Fruit fly (Drosophila melanogaster): Measurements from ENCODE around the gene vri.

The vri gene

DNA sequence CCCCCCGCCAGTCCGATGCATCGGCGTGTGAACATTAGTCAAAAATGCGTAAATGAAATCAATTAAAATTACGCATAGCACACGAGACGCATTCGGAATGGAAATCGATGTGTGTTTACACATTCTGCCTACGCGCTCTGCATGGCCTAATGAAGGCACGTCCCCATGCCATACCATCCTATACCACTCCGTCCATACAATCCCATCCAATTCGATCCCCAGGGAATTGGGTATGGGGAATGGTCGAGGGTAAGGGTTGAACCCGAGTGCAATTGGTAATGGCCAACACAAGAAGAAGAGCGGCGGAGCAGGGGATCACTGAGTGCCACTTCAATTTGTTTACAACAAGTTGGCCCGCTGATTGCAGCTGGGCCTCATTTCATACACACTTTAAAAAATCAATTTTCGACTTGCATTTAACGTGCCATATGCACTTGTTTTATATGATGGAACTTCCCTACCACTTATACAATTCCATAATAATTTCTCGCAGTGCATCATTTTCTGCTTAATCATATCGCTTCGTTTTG is 43.3 kb upstream of the vri start (continued):
- TF ChIP-seq CG15269 (tag; optimal IDR thresholded peaks at IDR 0.05) = no peak
- no peak for TF ChIP-seq cwo (GFP tag; optimal IDR thresholded peaks at IDR 0.05)
- TF ChIP-seq pum (GFP tag; optimal IDR thresholded peaks at IDR 0.05) = peak; percentile 8
- no peak for TF ChIP-seq esg (GFP tag; conservative IDR thresholded peaks at IDR 0.05)
- TF ChIP-seq CG7372 (GFP tag; IDR thresholded peaks at IDR 0.05) = no peak
- no peak for TF ChIP-seq scrt (GFP tag; optimal IDR thresholded peaks at IDR 0.05)
- TF ChIP-seq h (optimal IDR thresholded peaks at IDR 0.05) = no peak
- TF ChIP-seq salm (tag; optimal IDR thresholded peaks at IDR 0.05) = peak; percentile 18
- TF ChIP-seq Ravus (GFP tag; IDR thresholded peaks at IDR 0.05) = no peak
- TF ChIP-seq Doc2 (GFP tag; IDR thresholded peaks at IDR 0.05) = no peak
- no peak for TF ChIP-seq NFAT (GFP tag; IDR thresholded peaks at IDR 0.05)
- no peak for TF ChIP-seq CG4360 (GFP tag; IDR thresholded peaks at IDR 0.05)
- TF ChIP-seq Fer3 (tag; optimal IDR thresholded peaks at IDR 0.05) = no peak
- no peak for TF ChIP-seq CG15011 (GFP tag; optimal IDR thresholded peaks at IDR 0.05)
- no peak for TF ChIP-seq Hey (tag; optimal IDR thresholded peaks at IDR 0.05)
- no peak for TF ChIP-seq CG15479 (GFP tag; optimal IDR thresholded peaks at IDR 0.05)
- peak; percentile 79; the same call in 1 of the 2 replicates for TF ChIP-seq vvl (GFP tag; IDR thresholded peaks at IDR 0.05)
- TF ChIP-seq fu2 (GFP tag; optimal IDR thresholded peaks at IDR 0.05) = no peak
- TF ChIP-seq CG31388 (GFP tag; optimal IDR thresholded peaks at IDR 0.05) = no peak
- TF ChIP-seq ro (GFP tag; IDR thresholded peaks at IDR 0.05) = no peak
- TF ChIP-seq ttk (GFP tag; IDR thresholded peaks at IDR 0.05) = no peak
- TF ChIP-seq zfh1 (GFP tag; IDR thresholded peaks at IDR 0.05) = peak; percentile 73; the same call in 2 of the 3 replicates
- TF ChIP-seq C15 (GFP tag; IDR thresholded peaks at IDR 0.05) = no peak
- TF ChIP-seq Ada2b (GFP tag; IDR thresholded peaks at IDR 0.05) = no peak
- TF ChIP-seq hkb (optimal IDR thresholded peaks at IDR 0.05) = no peak
- TF ChIP-seq hkb (GFP tag; IDR thresholded peaks at IDR 0.05) = no peak
- TF ChIP-seq wek (GFP tag; optimal IDR thresholded peaks at IDR 0.05) = peak; percentile 7
- TF ChIP-seq slp2 (GFP tag; optimal IDR thresholded peaks at IDR 0.05) = peak; percentile 29
- TF ChIP-seq Blimp-1 (GFP tag; optimal IDR thresholded peaks at IDR 0.05) = peak; percentile 60
- no peak for TF ChIP-seq NC2β (GFP tag; optimal IDR thresholded peaks at IDR 0.05)
- peak; percentile 38; the same call in 1 of the 2 replicates for TF ChIP-seq sens-2 (GFP tag; IDR thresholded peaks at IDR 0.05)
- TF ChIP-seq hbn (GFP tag; IDR thresholded peaks at IDR 0.05; ENCODE audit: partially characterized antibody) = no peak
- TF ChIP-seq CG11695 (GFP tag; IDR thresholded peaks at IDR 0.05) = no peak
- TF ChIP-seq Mad (GFP tag; optimal IDR thresholded peaks at IDR 0.05) = peak; percentile 2
- no peak for TF ChIP-seq CG12104 (GFP tag; optimal IDR thresholded peaks at IDR 0.05)
- no peak for TF ChIP-seq GATAe (GFP tag; conservative IDR thresholded peaks at IDR 0.05)
- TF ChIP-seq Mes4 (GFP tag; optimal IDR thresholded peaks at IDR 0.05) = no peak
- TF ChIP-seq sens (GFP tag) = peak; percentile 95
- no peak for TF ChIP-seq run (tag; optimal IDR thresholded peaks at IDR 0.05)
- no peak for TF ChIP-seq YL-1 (GFP tag; optimal IDR thresholded peaks at IDR 0.05)
- TF ChIP-seq CG17186 (GFP tag; optimal IDR thresholded peaks at IDR 0.05) = no peak
- no peak for TF ChIP-seq CG8478 (optimal IDR thresholded peaks at IDR 0.05)
- TF ChIP-seq CG12071 (GFP tag; optimal IDR thresholded peaks at IDR 0.05) = no peak
- TF ChIP-seq tup (GFP tag; optimal IDR thresholded peaks at IDR 0.05) = no peak
- peak; percentile 57 for TF ChIP-seq ac (GFP tag; optimal IDR thresholded peaks at IDR 0.05)
- no peak for TF ChIP-seq CHES-1-like (GFP tag; optimal IDR thresholded peaks at IDR 0.05)
- peak; percentile 2 for TF ChIP-seq HmgD (GFP tag; optimal IDR thresholded peaks at IDR 0.05)
- no peak for TF ChIP-seq B-H2 (GFP tag; optimal IDR thresholded peaks at IDR 0.05)
- TF ChIP-seq CG32772 (GFP tag; IDR thresholded peaks at IDR 0.05) = peak; percentile 38; the same call in 1 of the 2 replicates
- 0 out of 2 replicates have a peak, but pooled peaks have one; percentile 10 for TF ChIP-seq CG10366 (GFP tag; IDR thresholded peaks at IDR 0.05)
- peak; percentile 57; the same call in 2 of the 3 replicates for TF ChIP-seq CG17361 (GFP tag; IDR thresholded peaks at IDR 0.05)
- TF ChIP-seq CG2129 (GFP tag; IDR thresholded peaks at IDR 0.05; ENCODE audit: partially characterized antibody) = no peak
- peak; percentile 92 for TF ChIP-seq kni (GFP tag; optimal IDR thresholded peaks at IDR 0.05)

Data from whole organism, embryonic.